Worm (Caenorhabditis elegans) whole organism, young adult: ENCODE measurements around the gene best-9.

Experiments
- C06A6.2 ChIP-seq: fragments of 200-800 bp; sonication (Bioruptor generic); conservative IDR thresholded peaks from 2 replicates; pipeline ENCODE4 v1.3.6; 2022; ENCODE audit warnings: missing genetic modification characterization, missing compliant biosample characterization
- bed-2 ChIP-seq: fragments of 200-800 bp; sonication (Bioruptor generic); IDR thresholded peaks from 2 replicates; pipeline ENCODE4 v1.3.6; 2022; ENCODE audit warnings: missing genetic modification reagents, missing genetic modification characterization, missing compliant biosample characterization
- efl-1 ChIP-seq: fragments of 150-350 bp; optimal IDR thresholded peaks from 2 replicates; lab custom pipeline; 2014; ENCODE audit warnings: missing biosample characterization, missing genetic modification reagents, missing genetic modification characterization
- hlh-12 ChIP-seq: sonication (generic microtip); optimal IDR thresholded peaks from 2 replicates; lab custom pipeline; 2016; ENCODE audit warnings: missing genetic modification characterization, missing compliant biosample characterization
- nhr-27 ChIP-seq: fragments of 200-800 bp; sonication (Bioruptor generic); optimal IDR thresholded peaks from 2 replicates; lab custom pipeline; 2018; ENCODE audit warnings: mild to moderate bottlenecking, missing genetic modification characterization, moderate library complexity, missing compliant biosample characterization
- pbrm-1 ChIP-seq: fragments of 200-800 bp; sonication (Bioruptor generic); IDR thresholded peaks from 2 replicates; pipeline ENCODE4 v1.3.6; 2022; ENCODE audit warnings: missing genetic modification reagents, missing genetic modification characterization, missing compliant biosample characterization

ce11 chrIV:6577914-6578313 lies 17.4 kb downstream of the best-9 start, which contains the start of gene C43G2.3:
- TF ChIP-seq hlh-12 (tag; lab: Kevin White, UChicago) (no peak), C06A6.2 (GFP tag; lab: Robert Waterston, UW) (no peak), nhr-27 (no peak), efl-1 (no peak), bed-2 (GFP tag; lab: Robert Waterston, UW) (no peak), pbrm-1 (no peak)
